Fruit fly (Drosophila melanogaster) whole organism, embryonic: ENCODE data around the gene Tre1.
A peak's percentile ranks its signal among the peaks of the same experiment; 100 is the strongest.

Experiments
- ATbp ChIP-seq: fragments of 200-800 bp; sonication (Bioruptor generic); optimal IDR thresholded peaks from 2 replicates; lab custom pipeline; 2017; ENCODE audit warnings: missing biosample characterization, mild to moderate bottlenecking, missing genetic modification characterization, missing genetic modification reagents
- Asciz ChIP-seq: fragments of 200-800 bp; sonication (Bioruptor generic); optimal IDR thresholded peaks from 2 replicates; lab custom pipeline; 2017; ENCODE audit warnings: missing biosample characterization, mild to moderate bottlenecking, missing genetic modification characterization, missing genetic modification reagents
- CG10209 ChIP-seq: fragments of 200-800 bp; sonication (Bioruptor generic); optimal IDR thresholded peaks from 3 replicates; lab custom pipeline; 2017; ENCODE audit warnings: missing biosample characterization, mild to moderate bottlenecking, missing genetic modification characterization, missing genetic modification reagents
- CG10462 ChIP-seq: fragments of 200-800 bp; sonication (Bioruptor generic); optimal IDR thresholded peaks from 2 replicates; lab custom pipeline; 2016; ENCODE audit warnings: missing biosample characterization, missing genetic modification characterization
- CG11560 ChIP-seq: fragments of 200-800 bp; sonication (Bioruptor generic); IDR thresholded peaks from 3 replicates; pipeline ENCODE4 v1.3.6; 2022; ENCODE audit warnings: missing biosample characterization, missing genetic modification characterization
- CG12744 ChIP-seq: fragments of 200-800 bp; sonication (Bioruptor generic); optimal IDR thresholded peaks from 2 replicates; lab custom pipeline; 2016; ENCODE audit warnings: missing biosample characterization, missing genetic modification characterization
- CG13624 ChIP-seq: fragments of 200-800 bp; sonication (Bioruptor generic); optimal IDR thresholded peaks from 2 replicates; lab custom pipeline; 2016; ENCODE audit warnings: missing biosample characterization, missing genetic modification characterization
- CG14710 ChIP-seq: fragments of 200-800 bp; sonication (Bioruptor generic); optimal IDR thresholded peaks from 3 replicates; lab custom pipeline; 2019; ENCODE audit warnings: missing biosample characterization, mild to moderate bottlenecking, missing genetic modification characterization, moderate library complexity
- CG15269 ChIP-seq: fragments of 200-800 bp; sonication (Bioruptor generic); optimal IDR thresholded peaks from 2 replicates; lab custom pipeline; 2018; ENCODE audit warnings: missing biosample characterization, mild to moderate bottlenecking, missing genetic modification characterization, moderate library complexity
- CG15601 ChIP-seq: fragments of 200-800 bp; sonication (Bioruptor generic); optimal IDR thresholded peaks from 3 replicates; lab custom pipeline; 2019; ENCODE audit warnings: missing biosample characterization, mild to moderate bottlenecking, missing genetic modification characterization, moderate library complexity
- CG17328 ChIP-seq: fragments of 200-800 bp; sonication (Bioruptor generic); IDR thresholded peaks from 2 replicates; pipeline ENCODE4 v1.3.6; 2022; ENCODE audit warnings: missing biosample characterization, missing genetic modification characterization
- CG17912 ChIP-seq: fragments of 200-800 bp; sonication (Bioruptor generic); optimal IDR thresholded peaks from 2 replicates; lab custom pipeline; 2018; ENCODE audit warnings: missing biosample characterization, mild to moderate bottlenecking, missing genetic modification characterization
- CG1792 ChIP-seq: fragments of 200-800 bp; sonication (Bioruptor generic); optimal IDR thresholded peaks from 2 replicates; lab custom pipeline; 2016; ENCODE audit warnings: missing biosample characterization, missing genetic modification characterization
- CG2120 ChIP-seq: fragments of 200-800 bp; sonication (Bioruptor generic); optimal IDR thresholded peaks from 3 replicates; lab custom pipeline; 2016; ENCODE audit warnings: missing biosample characterization, missing genetic modification characterization
- CG2678 ChIP-seq: fragments of 200-800 bp; sonication (Bioruptor generic); optimal IDR thresholded peaks from 3 replicates; lab custom pipeline; 2019; ENCODE audit warnings: missing biosample characterization, mild to moderate bottlenecking, missing genetic modification characterization, moderate library complexity
- CG32772 ChIP-seq: fragments of 200-800 bp; sonication (Bioruptor generic); IDR thresholded peaks from 2 replicates; pipeline ENCODE4 v1.3.6; 2022; ENCODE audit warnings: missing biosample characterization, missing genetic modification characterization
- CG6654 ChIP-seq: fragments of 200-800 bp; sonication (Bioruptor generic); optimal IDR thresholded peaks from 2 replicates; lab custom pipeline; 2017; ENCODE audit warnings: missing biosample characterization, mild to moderate bottlenecking, missing genetic modification characterization
- CG7928 ChIP-seq: fragments of 200-800 bp; sonication (Bioruptor generic); optimal IDR thresholded peaks from 2 replicates; lab custom pipeline; 2017; ENCODE audit warnings: missing biosample characterization, mild to moderate bottlenecking, missing genetic modification characterization
- CG8089 ChIP-seq: fragments of 200-800 bp; sonication (Bioruptor generic); optimal IDR thresholded peaks from 3 replicates; lab custom pipeline; 2016; ENCODE audit warnings: missing biosample characterization, missing genetic modification characterization
- CG8281 ChIP-seq: fragments of 200-800 bp; sonication (Bioruptor generic); optimal IDR thresholded peaks from 2 replicates; lab custom pipeline; 2018; ENCODE audit warnings: missing biosample characterization, mild to moderate bottlenecking, missing genetic modification characterization, moderate library complexity
- Dip3 ChIP-seq: fragments of 200-800 bp; sonication (Bioruptor generic); optimal IDR thresholded peaks from 3 replicates; lab custom pipeline; 2016; ENCODE audit warnings: missing biosample characterization, missing genetic modification characterization
- Drgx ChIP-seq: fragments of 200-800 bp; sonication (Bioruptor generic); IDR thresholded peaks from 2 replicates; pipeline ENCODE4 v1.3.6; 2022; ENCODE audit warnings: missing biosample characterization, missing genetic modification characterization
- HmgD ChIP-seq: fragments of 200-800 bp; sonication (Bioruptor generic); optimal IDR thresholded peaks from 3 replicates; lab custom pipeline; 2016; ENCODE audit warnings: missing biosample characterization, missing genetic modification characterization
- Hmr ChIP-seq: fragments of 200-800 bp; sonication (Bioruptor generic); optimal IDR thresholded peaks from 3 replicates; lab custom pipeline; 2017; ENCODE audit warnings: mild to moderate bottlenecking, missing biosample characterization, missing genetic modification reagents, missing genetic modification characterization
- Mes4 ChIP-seq: fragments of 200-800 bp; sonication (Bioruptor generic); optimal IDR thresholded peaks from 2 replicates; lab custom pipeline; 2016; ENCODE audit warnings: missing biosample characterization, missing genetic modification characterization
- NC2β ChIP-seq: fragments of 200-800 bp; sonication (Bioruptor generic); optimal IDR thresholded peaks from 2 replicates; lab custom pipeline; 2016; ENCODE audit warnings: missing biosample characterization, missing genetic modification characterization
- Nf-YA ChIP-seq: fragments of 200-800 bp; sonication (Bioruptor generic); IDR thresholded peaks from 2 replicates; pipeline ENCODE4 v1.3.6; 2022; ENCODE audit warnings: missing biosample characterization, missing genetic modification characterization
- Ptx1 ChIP-seq: fragments of 200-800 bp; sonication (Bioruptor generic); IDR thresholded peaks from 2 replicates; pipeline ENCODE4 v1.3.6; 2022; ENCODE audit warnings: missing biosample characterization, missing genetic modification characterization
- Side ChIP-seq: fragments of 200-800 bp; sonication (Bioruptor generic); optimal IDR thresholded peaks from 2 replicates; lab custom pipeline; 2016; ENCODE audit warnings: missing biosample characterization, missing genetic modification characterization
- Six4 ChIP-seq: fragments of 200-800 bp; sonication (Bioruptor generic); optimal IDR thresholded peaks from 2 replicates; lab custom pipeline; 2016; ENCODE audit warnings: missing biosample characterization, missing genetic modification characterization
- Sox100B ChIP-seq: fragments of 200-800 bp; sonication (Bioruptor generic); optimal IDR thresholded peaks from 3 replicates; lab custom pipeline; 2018; ENCODE audit warnings: missing biosample characterization, mild to moderate bottlenecking, missing genetic modification characterization
- ac ChIP-seq: fragments of 200-800 bp; sonication (Bioruptor generic); optimal IDR thresholded peaks from 3 replicates; lab custom pipeline; 2017; ENCODE audit warnings: missing biosample characterization, mild to moderate bottlenecking, missing genetic modification characterization
- aop ChIP-seq: fragments of 200-800 bp; sonication (Bioruptor generic); IDR thresholded peaks from 2 replicates; pipeline ENCODE4 v1.3.6; 2022; ENCODE audit warnings: missing biosample characterization, missing genetic modification characterization
- da ChIP-seq: fragments of 200-800 bp; sonication (Bioruptor generic); optimal IDR thresholded peaks from 2 replicates; lab custom pipeline; 2016; ENCODE audit warnings: missing biosample characterization, missing genetic modification characterization
- emc ChIP-seq: fragments of 200-800 bp; sonication (Bioruptor generic); optimal IDR thresholded peaks from 2 replicates; lab custom pipeline; 2016; ENCODE audit warnings: missing biosample characterization, missing genetic modification characterization
- exex ChIP-seq: fragments of 200-800 bp; sonication (Bioruptor generic); optimal IDR thresholded peaks from 4 replicates; lab custom pipeline; 2018; ENCODE audit warnings: missing biosample characterization, mild to moderate bottlenecking, missing genetic modification characterization, moderate library complexity
- gfzf ChIP-seq: fragments of 200-800 bp; sonication (Bioruptor generic); optimal IDR thresholded peaks from 2 replicates; lab custom pipeline; 2016; ENCODE audit warnings: missing biosample characterization, mild to moderate bottlenecking, missing genetic modification characterization, moderate library complexity
- gsb-n ChIP-seq: fragments of 200-800 bp; sonication (Bioruptor generic); optimal IDR thresholded peaks from 3 replicates; lab custom pipeline; 2018; ENCODE audit warnings: missing biosample characterization, mild to moderate bottlenecking, missing genetic modification characterization
- hkb ChIP-seq, 2 experiments: fragments of 200-800 bp in 1 of 2; fragments of >200 bp in 1 of 2; sonication (Bioruptor generic) in 1 of 2; IDR thresholded peaks in 1 of 2; optimal IDR thresholded peaks in 1 of 2; 2 replicates each; pipeline versions ENCODE4 v1.3.6 to Lab custom; 2017 to 2022; ENCODE audit warnings: missing biosample characterization in 1 of 2, missing genetic modification characterization in 1 of 2
- jing ChIP-seq: fragments of 200-800 bp; sonication (Bioruptor generic); optimal IDR thresholded peaks from 2 replicates; lab custom pipeline; 2018; ENCODE audit warnings: missing biosample characterization, mild to moderate bottlenecking, missing genetic modification characterization
- ken ChIP-seq: fragments of 200-800 bp; sonication (Bioruptor generic); IDR thresholded peaks from 3 replicates; pipeline ENCODE4 v1.3.6; 2022; ENCODE audit warnings: missing biosample characterization, missing genetic modification characterization
- lilli ChIP-seq: fragments of 200-800 bp; sonication (Bioruptor generic); optimal IDR thresholded peaks from 3 replicates; lab custom pipeline; 2016; ENCODE audit warnings: missing biosample characterization, missing genetic modification characterization
- luna ChIP-seq: fragments of 200-800 bp; sonication (Bioruptor generic); optimal IDR thresholded peaks from 2 replicates; lab custom pipeline; 2016; ENCODE audit warnings: missing biosample characterization, missing genetic modification characterization
- seq ChIP-seq: fragments of 200-800 bp; sonication (Bioruptor generic); IDR thresholded peaks from 2 replicates; pipeline ENCODE4 v1.3.6; 2022; ENCODE audit warnings: missing biosample characterization, missing genetic modification characterization
- shn ChIP-seq: fragments of 200-800 bp; sonication (Bioruptor generic); optimal IDR thresholded peaks from 3 replicates; lab custom pipeline; 2016; ENCODE audit warnings: missing biosample characterization, missing genetic modification characterization
- ssp ChIP-seq: fragments of 200-800 bp; sonication (Bioruptor generic); IDR thresholded peaks from 2 replicates; pipeline ENCODE4 v1.3.6; 2022; ENCODE audit warnings: missing biosample characterization, missing genetic modification characterization
- usp ChIP-seq: fragments of >200 bp; optimal IDR thresholded peaks from 2 replicates; lab custom pipeline; 2017; ENCODE audit warnings: missing biosample characterization, missing genetic modification characterization
- zen ChIP-seq: fragments of 200-800 bp; sonication (Bioruptor generic); optimal IDR thresholded peaks from 3 replicates; lab custom pipeline; 2018; ENCODE audit warnings: missing biosample characterization, mild to moderate bottlenecking, missing genetic modification characterization, moderate library complexity
- zen2 ChIP-seq: fragments of 200-800 bp; sonication (Bioruptor generic); IDR thresholded peaks from 3 replicates; pipeline ENCODE4 v1.3.6; 2022; ENCODE audit warnings: missing biosample characterization, missing genetic modification characterization; ENCODE audit not compliant: partially characterized antibody

Tre1 gene

dm6 chrX:5679079-5679932 is 471 bp downstream of the Tre1 start (continued):
- peak; percentile 15 for TF ChIP-seq CG6654 (GFP tag; lab: Kevin White, UChicago)
- TF ChIP-seq aop, result no peak
- peak; percentile 49; the same call in 1 of the 2 replicates for TF ChIP-seq CG17328 (GFP tag; lab: Robert Waterston, UW)
- TF ChIP-seq CG11560 (tag; lab: Robert Waterston, UW), result no peak
- TF ChIP-seq CG1792 (GFP tag; lab: Kevin White, UChicago), result no peak
- no peak for TF ChIP-seq Nf-YA (GFP tag; lab: Robert Waterston, UW)
- TF ChIP-seq ken (GFP tag; lab: Robert Waterston, UW), result no peak
- TF ChIP-seq Dip3 (GFP tag; lab: Kevin White, UChicago), result no peak
- TF ChIP-seq CG8281 (tag; lab: Kevin White, UChicago), result no peak
- TF ChIP-seq usp (GFP tag; lab: Kevin White, UChicago), result no peak
- TF ChIP-seq zen (tag; lab: Kevin White, UChicago), result peak; percentile 37
- no peak for TF ChIP-seq CG12744 (GFP tag; lab: Kevin White, UChicago)
- peak; percentile 46 for TF ChIP-seq gsb-n (tag; lab: Kevin White, UChicago)
- no peak for TF ChIP-seq CG7928
- TF ChIP-seq Side (GFP tag; lab: Kevin White, UChicago), result no peak
- peak; percentile 40 for TF ChIP-seq Mes4
- no peak for TF ChIP-seq zen2
- TF ChIP-seq exex (tag; lab: Kevin White, UChicago), result no peak
- no peak for TF ChIP-seq ssp (GFP tag; lab: Robert Waterston, UW)
- TF ChIP-seq CG10209 (GFP tag; lab: Kevin White, UChicago), result peak; percentile 7
- TF ChIP-seq Sox100B, result no peak
- TF ChIP-seq CG2120 (GFP tag; lab: Kevin White, UChicago), result no peak
- peak; percentile 51; the same call in 1 of the 2 replicates for TF ChIP-seq Drgx (GFP tag; lab: Robert Waterston, UW)
- 0 out of 2 replicates have a peak, but pooled peaks have one; percentile 22 for TF ChIP-seq seq (GFP tag; lab: Robert Waterston, UW)
- TF ChIP-seq hkb (optimal IDR thresholded peaks at IDR 0.05; lab: Kevin White, UChicago), result no peak
- TF ChIP-seq hkb (GFP tag; IDR thresholded peaks at IDR 0.05; lab: Robert Waterston, UW), result peak; percentile 62; the same call in 1 of the 2 replicates
- TF ChIP-seq NC2β (GFP tag; lab: Kevin White, UChicago), result peak; percentile 63
- TF ChIP-seq ATbp (GFP tag; lab: Kevin White, UChicago), result peak; percentile 65
- TF ChIP-seq CG2678 (tag; lab: Kevin White, UChicago), result no peak
- peak; percentile 66 for TF ChIP-seq CG8089
- TF ChIP-seq lilli, result peak; percentile 17
- TF ChIP-seq Six4, result peak; percentile 36
- no peak for TF ChIP-seq CG10462 (GFP tag; lab: Kevin White, UChicago)
- TF ChIP-seq CG17912, result no peak
- no peak for TF ChIP-seq CG15269 (tag; lab: Kevin White, UChicago)
- peak; percentile 35 for TF ChIP-seq jing (GFP tag; lab: Kevin White, UChicago)
- peak; percentile 70 for TF ChIP-seq CG14710 (tag; lab: Kevin White, UChicago)
- TF ChIP-seq shn (GFP tag; lab: Kevin White, UChicago), result peak; percentile 29
- TF ChIP-seq CG15601 (tag; lab: Kevin White, UChicago), result peak; percentile 43
- no peak for TF ChIP-seq Hmr (GFP tag; lab: Kevin White, UChicago)
- TF ChIP-seq HmgD (GFP tag; lab: Kevin White, UChicago), result no peak
- no peak; the same call in 1 of the 2 replicates for TF ChIP-seq Ptx1
- TF ChIP-seq Asciz (GFP tag; lab: Kevin White, UChicago), result peak; percentile 47
- TF ChIP-seq ac (GFP tag; lab: Kevin White, UChicago), result no peak
- no peak for TF ChIP-seq gfzf (GFP tag; lab: Kevin White, UChicago)
- TF ChIP-seq CG32772 (GFP tag; lab: Robert Waterston, UW), result peak; percentile 40; the same call in 1 of the 2 replicates
- TF ChIP-seq CG13624 (GFP tag; lab: Kevin White, UChicago), result no peak
- no peak for TF ChIP-seq emc (GFP tag; lab: Kevin White, UChicago)
- TF ChIP-seq da (GFP tag; lab: Kevin White, UChicago), result peak; percentile 8
- TF ChIP-seq luna, result no peak
